Worm (Caenorhabditis elegans) whole organism, young adult: ENCODE data around the gene tra-2.

Experiments
- B0035.1 ChIP-seq: sonication (generic microtip); optimal IDR thresholded peaks from 2 replicates; lab custom pipeline; 2016; ENCODE audit warnings: missing genetic modification characterization, mild to moderate bottlenecking, missing compliant biosample characterization, missing genotype, missing genetic modification reagents
- C06A6.2 ChIP-seq: fragments of 200-800 bp; sonication (Bioruptor generic); conservative IDR thresholded peaks from 2 replicates; pipeline ENCODE4 v1.3.6; 2022; ENCODE audit warnings: missing genetic modification characterization, missing compliant biosample characterization
- D2030.7 ChIP-seq: fragments of 200-800 bp; sonication (Bioruptor generic); IDR thresholded peaks from 2 replicates; pipeline ENCODE4 v1.3.6; 2022; ENCODE audit warnings: missing genetic modification reagents, missing genetic modification characterization, missing compliant biosample characterization
- F22D6.2 ChIP-seq: sonication (generic microtip); optimal IDR thresholded peaks from 2 replicates; lab custom pipeline; 2016; ENCODE audit warnings: mild to moderate bottlenecking, missing genetic modification characterization, missing compliant biosample characterization
- F23B12.7 ChIP-seq: sonication (generic microtip); optimal IDR thresholded peaks from 2 replicates; lab custom pipeline; 2017; ENCODE audit warnings: missing genetic modification characterization, mild to moderate bottlenecking, missing compliant biosample characterization, antibody characterized with exemption, moderate library complexity; ENCODE audit not compliant: insufficient read depth
- F33H1.4 ChIP-seq: fragments of 200-800 bp; sonication (Bioruptor generic); IDR thresholded peaks from 2 replicates; pipeline ENCODE4 v1.3.6; 2022; ENCODE audit warnings: missing genetic modification reagents, missing genetic modification characterization, missing compliant biosample characterization
- F52B5.7 ChIP-seq: sonication (generic microtip); optimal IDR thresholded peaks from 2 replicates; lab custom pipeline; 2016; ENCODE audit warnings: mild to moderate bottlenecking, missing genetic modification characterization, missing compliant biosample characterization
- F57A8.1 ChIP-seq: fragments of 200-800 bp; sonication (Bioruptor generic); optimal IDR thresholded peaks from 2 replicates; lab custom pipeline; 2018; ENCODE audit warnings: mild to moderate bottlenecking, missing genetic modification characterization, moderate library complexity, missing compliant biosample characterization
- Y67H2A.10 ChIP-seq: fragments of 200-800 bp; sonication (Bioruptor generic); conservative IDR thresholded peaks from 2 replicates; pipeline ENCODE4 v1.3.6; 2022; ENCODE audit warnings: missing genetic modification reagents, missing genetic modification characterization, missing compliant biosample characterization
- ZK185.1 ChIP-seq: sonication (generic microtip); optimal IDR thresholded peaks from 2 replicates; lab custom pipeline; 2016; ENCODE audit warnings: mild to moderate bottlenecking, missing genetic modification characterization, missing compliant biosample characterization; ENCODE audit not compliant: poor library complexity, severe bottlenecking
- akir-1 ChIP-seq: fragments of 200-800 bp; sonication (Bioruptor generic); optimal IDR thresholded peaks from 2 replicates; lab custom pipeline; 2018; ENCODE audit warnings: mild to moderate bottlenecking, missing genetic modification characterization, moderate library complexity, missing compliant biosample characterization
- ama-1 ChIP-seq, 3 experiments: fragments of 150-350 bp in 1 of 3; sonication (generic microtip) in 2 of 3; optimal IDR thresholded peaks; 2 replicates each; lab custom pipeline; 2014 to 2018; ENCODE audit warnings: missing biosample characterization in 2 of 3, missing genetic modification characterization in 2 of 3, missing genetic modification reagents in 2 of 3
- atf-7 ChIP-seq: sonication (generic microtip); optimal IDR thresholded peaks from 2 replicates; lab custom pipeline; 2017; ENCODE audit warnings: mild to moderate bottlenecking, missing genetic modification characterization, missing compliant biosample characterization
- athp-1 ChIP-seq: sonication (generic microtip); optimal IDR thresholded peaks from 2 replicates; lab custom pipeline; 2017; ENCODE audit warnings: mild to moderate bottlenecking, missing genetic modification characterization, missing compliant biosample characterization
- attf-3 ChIP-seq: fragments of 200-800 bp; sonication (Bioruptor generic); conservative IDR thresholded peaks from 2 replicates; pipeline ENCODE4 v1.3.6; 2022; ENCODE audit warnings: missing genetic modification reagents, missing genetic modification characterization, missing compliant biosample characterization
- ceh-100 ChIP-seq: fragments of 200-800 bp; sonication (Bioruptor generic); IDR thresholded peaks from 2 replicates; pipeline ENCODE4 v1.3.6; 2022; ENCODE audit warnings: missing genetic modification reagents, missing genetic modification characterization, missing compliant biosample characterization
- chd-7 ChIP-seq: sonication (generic microtip); optimal IDR thresholded peaks from 2 replicates; lab custom pipeline; 2016; ENCODE audit warnings: mild to moderate bottlenecking, missing genetic modification characterization, moderate library complexity, missing compliant biosample characterization
- dox-1 ChIP-seq: fragments of 200-800 bp; sonication (Bioruptor generic); IDR thresholded peaks from 2 replicates; pipeline ENCODE4 v1.3.6; 2022; ENCODE audit warnings: missing genetic modification reagents, missing genetic modification characterization, missing compliant biosample characterization
- ekl-4 ChIP-seq: fragments of 200-800 bp; sonication (Bioruptor generic); IDR thresholded peaks from 2 replicates; pipeline ENCODE4 v1.3.6; 2022; ENCODE audit warnings: missing genetic modification reagents, missing genetic modification characterization, missing compliant biosample characterization
- hmg-1.2 ChIP-seq: fragments of 200-800 bp; sonication (Bioruptor generic); IDR thresholded peaks from 2 replicates; pipeline ENCODE4 v1.3.6; 2022; ENCODE audit warnings: missing genetic modification reagents, missing genetic modification characterization, missing compliant biosample characterization
- lin-26 ChIP-seq: fragments of 200-800 bp; sonication (Bioruptor generic); IDR thresholded peaks from 2 replicates; pipeline ENCODE4 v1.3.6; 2022; ENCODE audit warnings: missing genetic modification reagents, missing genetic modification characterization, missing compliant biosample characterization
- lin-35 ChIP-seq, 3 experiments: fragments of 150-350 bp in 2 of 3; sonication (generic microtip) in 1 of 3; optimal IDR thresholded peaks; 2 replicates each; lab custom pipeline; 2014 to 2018; ENCODE audit warnings: missing biosample characterization in 3 of 3, missing genetic modification characterization in 3 of 3, missing genetic modification reagents in 3 of 3
- lin-40 ChIP-seq: sonication (generic microtip); optimal IDR thresholded peaks from 2 replicates; lab custom pipeline; 2016; ENCODE audit warnings: missing genetic modification characterization, mild to moderate bottlenecking, missing compliant biosample characterization, missing genotype, missing genetic modification reagents
- lin-54 ChIP-seq: fragments of 200-800 bp; sonication (Bioruptor generic); optimal IDR thresholded peaks from 2 replicates; lab custom pipeline; 2018; ENCODE audit warnings: mild to moderate bottlenecking, missing genetic modification characterization, missing compliant biosample characterization
- madf-10 ChIP-seq: sonication (generic microtip); optimal IDR thresholded peaks from 2 replicates; lab custom pipeline; 2016; ENCODE audit warnings: mild to moderate bottlenecking, missing genetic modification characterization, missing compliant biosample characterization
- madf-3 ChIP-seq: fragments of 200-800 bp; sonication (Bioruptor generic); IDR thresholded peaks from 2 replicates; pipeline ENCODE4 v1.3.6; 2022; ENCODE audit warnings: missing genetic modification reagents, missing genetic modification characterization, missing compliant biosample characterization
- mel-28 ChIP-seq: sonication (generic microtip); optimal IDR thresholded peaks from 2 replicates; lab custom pipeline; 2016; ENCODE audit warnings: borderline replicate concordance, mild to moderate bottlenecking, missing genetic modification characterization, missing compliant biosample characterization
- nfya-2 ChIP-seq: fragments of 200-800 bp; sonication (Bioruptor generic); IDR thresholded peaks from 2 replicates; pipeline ENCODE4 v1.3.6; 2022; ENCODE audit warnings: missing genetic modification reagents, missing genetic modification characterization, missing compliant biosample characterization
- nfyb-1 ChIP-seq: fragments of 200-800 bp; sonication (Bioruptor generic); IDR thresholded peaks from 2 replicates; pipeline ENCODE4 v1.3.6; 2022; ENCODE audit warnings: missing genetic modification reagents, missing genetic modification characterization, missing compliant biosample characterization
- nhr-120 ChIP-seq: fragments of 200-800 bp; sonication (Bioruptor generic); IDR thresholded peaks from 2 replicates; pipeline ENCODE4 v1.3.6; 2022; ENCODE audit warnings: missing genetic modification characterization, missing compliant biosample characterization
- nhr-27 ChIP-seq: fragments of 200-800 bp; sonication (Bioruptor generic); optimal IDR thresholded peaks from 2 replicates; lab custom pipeline; 2018; ENCODE audit warnings: mild to moderate bottlenecking, missing genetic modification characterization, moderate library complexity, missing compliant biosample characterization
- nhr-80 ChIP-seq: sonication (generic microtip); optimal IDR thresholded peaks from 2 replicates; lab custom pipeline; 2016; ENCODE audit warnings: missing genetic modification characterization, missing compliant biosample characterization
- rcor-1 ChIP-seq: fragments of 200-800 bp; sonication (Bioruptor generic); IDR thresholded peaks from 2 replicates; pipeline ENCODE4 v1.3.6; 2022; ENCODE audit warnings: missing genetic modification reagents, missing genetic modification characterization, missing compliant biosample characterization
- rec-8 ChIP-seq, 2 experiments: sonication (generic microtip); optimal IDR thresholded peaks; 2 replicates each; lab custom pipeline; 2016; ENCODE audit warnings: mild to moderate bottlenecking in 2 of 2, missing genetic modification characterization in 2 of 2, missing genetic modification reagents in 2 of 2, missing genotype in 2 of 2, missing biosample characterization in 1 of 2, missing compliant biosample characterization in 1 of 2, moderate library complexity in 1 of 2
- repo-1 ChIP-seq: sonication (generic microtip); optimal IDR thresholded peaks from 2 replicates; lab custom pipeline; 2017; ENCODE audit warnings: mild to moderate bottlenecking, missing genetic modification characterization, missing compliant biosample characterization
- rpc-1 ChIP-seq, 2 experiments: fragments of 150-350 bp in 1 of 2; sonication (generic microtip) in 1 of 2; optimal IDR thresholded peaks; 2 replicates each; lab custom pipeline; 2014 to 2018; ENCODE audit warnings: missing biosample characterization in 1 of 2, missing genetic modification characterization in 1 of 2, missing genetic modification reagents in 1 of 2, missing genotype in 1 of 2
- snpc-1.1 ChIP-seq: sonication (generic microtip); optimal IDR thresholded peaks from 2 replicates; lab custom pipeline; 2017; ENCODE audit warnings: missing genetic modification characterization, mild to moderate bottlenecking, missing compliant biosample characterization, antibody characterized with exemption, moderate library complexity, missing genotype, missing genetic modification reagents; ENCODE audit not compliant: insufficient read depth
- snpc-1.3 ChIP-seq: sonication (generic microtip); optimal IDR thresholded peaks from 2 replicates; lab custom pipeline; 2017; ENCODE audit warnings: missing genetic modification characterization, mild to moderate bottlenecking, missing compliant biosample characterization, antibody characterized with exemption, moderate library complexity, missing genotype, missing genetic modification reagents; ENCODE audit not compliant: insufficient read depth
- somi-1 ChIP-seq: fragments of 200-800 bp; sonication (Bioruptor generic); optimal IDR thresholded peaks from 2 replicates; lab custom pipeline; 2018; ENCODE audit warnings: mild to moderate bottlenecking, missing genetic modification characterization, missing compliant biosample characterization
- tbp1 ChIP-seq: fragments of 200-800 bp; sonication (Bioruptor generic); optimal IDR thresholded peaks from 2 replicates; lab custom pipeline; 2018; ENCODE audit warnings: mild to moderate bottlenecking, missing genetic modification characterization, missing compliant biosample characterization
- tlf-1 ChIP-seq: fragments of 200-800 bp; sonication (Bioruptor generic); optimal IDR thresholded peaks from 2 replicates; lab custom pipeline; 2018; ENCODE audit warnings: mild to moderate bottlenecking, missing genetic modification characterization, missing compliant biosample characterization
- zfh-2 ChIP-seq: fragments of 200-800 bp; sonication (Bioruptor generic); conservative IDR thresholded peaks from 2 replicates; pipeline ENCODE4 v1.3.6; 2022; ENCODE audit warnings: missing genetic modification reagents, missing genetic modification characterization, missing compliant biosample characterization
- ztf-18 ChIP-seq: sonication (generic microtip); optimal IDR thresholded peaks from 2 replicates; lab custom pipeline; 2016; ENCODE audit warnings: missing genotype, mild to moderate bottlenecking, missing genetic modification characterization, missing compliant biosample characterization
- ztf-25 ChIP-seq: fragments of 200-800 bp; sonication (Bioruptor generic); IDR thresholded peaks from 2 replicates; pipeline ENCODE4 v1.3.6; 2022; ENCODE audit warnings: missing genetic modification reagents, missing genetic modification characterization, missing compliant biosample characterization
- ztf-26 ChIP-seq: sonication (generic microtip); optimal IDR thresholded peaks from 2 replicates; lab custom pipeline; 2017; ENCODE audit warnings: missing genetic modification characterization, missing compliant biosample characterization
- ztf-28 ChIP-seq: fragments of 200-800 bp; sonication (Bioruptor generic); IDR thresholded peaks from 2 replicates; pipeline ENCODE4 v1.3.6; 2022; ENCODE audit warnings: missing genetic modification reagents, missing genetic modification characterization, missing compliant biosample characterization

The tra-2 gene

DNA sequence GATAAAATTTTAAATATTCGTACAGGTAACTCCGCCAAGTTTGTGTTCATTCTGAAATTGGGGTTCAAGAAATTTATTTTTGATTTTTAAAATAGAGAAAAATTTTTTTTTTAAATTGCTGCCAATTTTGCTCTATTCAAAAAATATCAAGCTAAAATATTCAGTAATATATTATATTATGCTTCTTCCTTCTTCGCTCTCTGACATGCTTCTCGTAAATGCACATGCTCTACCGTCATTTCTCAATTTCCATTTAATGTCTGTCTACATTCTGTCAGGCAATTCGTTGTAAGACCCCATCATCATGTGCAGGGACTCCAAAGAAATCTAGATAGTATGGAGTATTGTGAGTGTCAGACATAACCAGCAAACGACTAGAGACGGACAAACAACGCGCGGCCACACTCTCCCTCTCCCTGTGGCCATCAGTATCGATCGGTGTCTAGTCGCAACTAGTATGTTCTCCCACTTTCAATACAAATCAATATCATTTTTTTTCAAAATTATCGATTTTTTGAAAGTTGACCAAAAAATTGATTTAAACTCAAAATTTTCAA lies 14.1 kb downstream of the tra-2 start, which contains the start of the genes malt-1 and ceh-38 (continued):
- TF ChIP-seq rpc-1 (optimal IDR thresholded peaks at IDR 0.05; lab: Kevin White, UChicago), result no peak
- TF ChIP-seq rpc-1 (tag; optimal IDR thresholded peaks at IDR 0.05; lab: Kevin White, UChicago), result no peak
- peak; percentile 56 for TF ChIP-seq somi-1 (GFP tag; lab: Kevin White, UChicago)
- TF ChIP-seq atf-7, result peak; percentile 79
- peak; percentile 86 for TF ChIP-seq hmg-1.2 (GFP tag; lab: Robert Waterston, UW)
- no peak for TF ChIP-seq F57A8.1 (GFP tag; lab: Kevin White, UChicago)
- TF ChIP-seq D2030.7, result no peak
- peak; percentile 76 for TF ChIP-seq tlf-1 (GFP tag; lab: Kevin White, UChicago)
- no peak for TF ChIP-seq ama-1 (optimal IDR thresholded peaks at IDR 0.05; lab: Kevin White, UChicago)
- no peak for TF ChIP-seq ama-1 (GFP tag; optimal IDR thresholded peaks at IDR 0.05; lab: Kevin White, UChicago)
- peak; percentile 89 for TF ChIP-seq nfyb-1 (GFP tag; lab: Robert Waterston, UW)
- TF ChIP-seq chd-7, result peak; percentile 67
- TF ChIP-seq ceh-100 (GFP tag; lab: Robert Waterston, UW), result peak; percentile 55; the same call in 1 of the 2 replicates
- peak; percentile 69 for TF ChIP-seq lin-54 (GFP tag; lab: Kevin White, UChicago)
- peak; percentile 66; the same call in 1 of the 2 replicates for TF ChIP-seq zfh-2 (GFP tag; lab: Robert Waterston, UW)
- peak; percentile 74 for TF ChIP-seq F23B12.7
- TF ChIP-seq F22D6.2 (tag; lab: Kevin White, UChicago), result no peak
- peak; percentile 0 for TF ChIP-seq snpc-1.1 (tag; lab: Kevin White, UChicago)
- no peak for TF ChIP-seq nhr-27
- TF ChIP-seq nhr-120 (GFP tag; lab: Robert Waterston, UW), result no peak
- TF ChIP-seq nfya-2, result no peak
- TF ChIP-seq C06A6.2 (GFP tag; lab: Robert Waterston, UW), result peak; percentile 77
- TF ChIP-seq ztf-28 (GFP tag; lab: Robert Waterston, UW), result no peak
- TF ChIP-seq lin-26 (GFP tag; lab: Robert Waterston, UW), result 0 out of 2 replicates have a peak, but pooled peaks have one; percentile 41
- 0 out of 2 replicates have a peak, but pooled peaks have one; percentile 7 for TF ChIP-seq madf-3 (GFP tag; lab: Robert Waterston, UW)
- TF ChIP-seq ZK185.1, result peak; percentile 91
- peak; percentile 50 for TF ChIP-seq ztf-18 (tag; lab: Kevin White, UChicago)
- TF ChIP-seq rec-8 (tag; optimal IDR thresholded peaks at IDR 0.05; lab: Kevin White, UChicago), result no peak
- TF ChIP-seq snpc-1.3 (tag; lab: Kevin White, UChicago), result peak; percentile 5
- TF ChIP-seq dox-1 (GFP tag; lab: Robert Waterston, UW), result peak; percentile 83
- peak; percentile 90 for TF ChIP-seq nhr-80 (tag; lab: Kevin White, UChicago)
- peak; percentile 92 for TF ChIP-seq lin-40 (tag; lab: Kevin White, UChicago)
- peak; percentile 90 for TF ChIP-seq F33H1.4
- no peak for TF ChIP-seq B0035.1 (tag; lab: Kevin White, UChicago)
- TF ChIP-seq repo-1 (tag; lab: Kevin White, UChicago), result peak; percentile 42
- peak; percentile 68 for TF ChIP-seq athp-1 (tag; lab: Kevin White, UChicago)
- TF ChIP-seq Y67H2A.10 (GFP tag; lab: Robert Waterston, UW), result peak; percentile 63; the same call in 1 of the 2 replicates
- peak; percentile 17 for TF ChIP-seq akir-1 (GFP tag; lab: Kevin White, UChicago)
- TF ChIP-seq ztf-25 (GFP tag; lab: Robert Waterston, UW), result no peak
- TF ChIP-seq ekl-4, result peak; percentile 81
- TF ChIP-seq lin-35 (GFP tag; optimal IDR thresholded peaks at IDR 0.05; lab: Kevin White, UChicago), result peak in 1 of 3 experiments; percentile 63
- TF ChIP-seq mel-28 (tag; lab: Kevin White, UChicago), result no peak
- TF ChIP-seq ztf-26 (tag; lab: Kevin White, UChicago), result peak; percentile 52
- peak; percentile 50; the same call in 1 of the 2 replicates for TF ChIP-seq rcor-1 (GFP tag; lab: Robert Waterston, UW)
- peak; percentile 84 for TF ChIP-seq madf-10 (tag; lab: Kevin White, UChicago)
- peak; percentile 62 for TF ChIP-seq attf-3 (GFP tag; lab: Robert Waterston, UW)
- TF ChIP-seq tbp1 (GFP tag; lab: Kevin White, UChicago), result peak; percentile 65
- peak; percentile 24 for TF ChIP-seq F52B5.7 (tag; lab: Kevin White, UChicago)
